Fruit fly (Drosophila melanogaster): ENCODE measurements around the gene CG31751.

CG31751 gene

dm6 chr2L:18705617-18706046 lies 28.6 kb downstream of the CG31751 start, which contains the start of gene Jwa:
Jwa (minus strand) TSS chr2L:18705703.
- peak; percentile 93 for TF ChIP-seq noc (tag; optimal IDR thresholded peaks at IDR 0.05)

- TF ChIP-seq noc (tag; optimal IDR thresholded peaks at IDR 0.05), result no peak
Measured at dm6 chr2L:18707844-18708238, 30.8 kb downstream of the CG31751 start.

dm6 chr2L:18708239-18708891 lies 31.3 kb downstream of the CG31751 start, which contains the start of the genes Faf2 and Grip71:
Faf2 (minus strand) TSS chr2L:18708688.
Grip71 (plus strand) TSS chr2L:18708846.
- TF ChIP-seq noc (tag; optimal IDR thresholded peaks at IDR 0.05), result peak; percentile 46

dm6 chr2L:18713686-18714085 lies 36.7 kb downstream of the CG31751 start, which contains the start of gene Irk3:
Irk3 (minus strand) TSS chr2L:18713748.
- no peak for TF ChIP-seq noc (tag; optimal IDR thresholded peaks at IDR 0.05)

dm6 chr2L:18714086-18714485 lies 37.1 kb downstream of the CG31751 start:
- no peak for TF ChIP-seq noc (tag; optimal IDR thresholded peaks at IDR 0.05)

dm6 chr2L:18717365-18718011 lies 40.5 kb downstream of the CG31751 start:
- no peak for TF ChIP-seq noc (tag; optimal IDR thresholded peaks at IDR 0.05)

- TF ChIP-seq noc (tag; optimal IDR thresholded peaks at IDR 0.05), result no peak
Measured at dm6 chr2L:18719583-18719982, 42.6 kb downstream of the CG31751 start.

- TF ChIP-seq noc (tag; optimal IDR thresholded peaks at IDR 0.05), result no peak
Measured at dm6 chr2L:18724842-18725241, 47.8 kb downstream of the CG31751 start.

dm6 chr2L:18727986-18728385 lies 51.0 kb downstream of the CG31751 start:
- no peak for TF ChIP-seq noc (tag; optimal IDR thresholded peaks at IDR 0.05)

- TF ChIP-seq noc (tag; optimal IDR thresholded peaks at IDR 0.05), result no peak
Measured at dm6 chr2L:18732291-18732690, 55.3 kb downstream of the CG31751 start, which contains the start of gene CG10348. CG10348 (minus strand) TSS chr2L:18732524.

- TF ChIP-seq noc (tag; optimal IDR thresholded peaks at IDR 0.05), result no peak
Measured at dm6 chr2L:18732760-18733530, 55.9 kb downstream of the CG31751 start.

All from whole organism, larva.